Worm (Caenorhabditis elegans) whole organism, L2 larva: ENCODE results near the gene C04E6.12.

ENCODE experiments used
- C34F6.9 ChIP-seq: fragments of 150-350 bp; optimal IDR thresholded peaks from 2 replicates; lab custom pipeline; 2014; ENCODE audit warnings: missing biosample characterization, missing genetic modification characterization
- F13H6.1 ChIP-seq: sonication (generic microtip); optimal IDR thresholded peaks from 2 replicates; lab custom pipeline; 2016; ENCODE audit warnings: missing genetic modification characterization, missing compliant biosample characterization
- R02D3.7 ChIP-seq: fragments of 150-350 bp; optimal IDR thresholded peaks from 2 replicates; lab custom pipeline; 2014; ENCODE audit warnings: missing biosample characterization, missing genetic modification characterization
- Y55F3AM.14 ChIP-seq: fragments of 200-800 bp; sonication (Bioruptor generic); optimal IDR thresholded peaks from 2 replicates; lab custom pipeline; 2018; ENCODE audit warnings: mild to moderate bottlenecking, missing genetic modification characterization, missing compliant biosample characterization
- ZK546.5 ChIP-seq: sonication (generic microtip); optimal IDR thresholded peaks from 2 replicates; lab custom pipeline; 2017; ENCODE audit warnings: missing biosample characterization, missing genetic modification characterization
- alr-1 ChIP-seq: fragments of 150-350 bp; optimal IDR thresholded peaks from 2 replicates; lab custom pipeline; 2014; ENCODE audit warnings: missing biosample characterization, missing genetic modification characterization
- aly-2 ChIP-seq: fragments of 150-350 bp; optimal IDR thresholded peaks from 2 replicates; lab custom pipeline; 2014; ENCODE audit warnings: missing biosample characterization, missing genetic modification characterization
- ama-1 ChIP-seq: fragments of 150-350 bp; optimal IDR thresholded peaks from 2 replicates; lab custom pipeline; 2018; ENCODE audit warnings: inconsistent platforms
- blmp-1 ChIP-seq: sonication (generic microtip); optimal IDR thresholded peaks from 2 replicates; lab custom pipeline; 2017; ENCODE audit warnings: missing genetic modification characterization, mild to moderate bottlenecking, missing compliant biosample characterization, antibody characterized with exemption, moderate library complexity; ENCODE audit not compliant: insufficient read depth
- ceh-16 ChIP-seq: fragments of 150-350 bp; optimal IDR thresholded peaks from 2 replicates; lab custom pipeline; 2014; ENCODE audit warnings: missing biosample characterization, missing genetic modification characterization
- ceh-82 ChIP-seq: fragments of 150-350 bp; optimal IDR thresholded peaks from 2 replicates; lab custom pipeline; 2014; ENCODE audit warnings: missing biosample characterization, missing genetic modification characterization
- crh-2 ChIP-seq: sonication (generic microtip); optimal IDR thresholded peaks from 2 replicates; lab custom pipeline; 2017; ENCODE audit warnings: missing biosample characterization, missing genetic modification characterization
- dmd-4 ChIP-seq: sonication (generic microtip); optimal IDR thresholded peaks from 2 replicates; lab custom pipeline; 2017; ENCODE audit warnings: missing biosample characterization, missing genetic modification characterization
- egl-27 ChIP-seq: sonication (generic microtip); optimal IDR thresholded peaks from 3 replicates; lab custom pipeline; 2017; ENCODE audit warnings: missing biosample characterization, missing genetic modification reagents, missing genetic modification characterization
- elt-1 ChIP-seq: fragments of 150-350 bp; optimal IDR thresholded peaks from 2 replicates; lab custom pipeline; 2014; ENCODE audit warnings: missing biosample characterization, missing genetic modification characterization
- elt-3 ChIP-seq: sonication (generic microtip); optimal IDR thresholded peaks from 2 replicates; lab custom pipeline; 2017; ENCODE audit warnings: missing biosample characterization, missing genetic modification characterization
- fos-1 ChIP-seq: fragments of 150-350 bp; optimal IDR thresholded peaks from 2 replicates; lab custom pipeline; 2014; ENCODE audit warnings: missing biosample characterization, missing genetic modification characterization
- gmeb-1 ChIP-seq: fragments of 150-350 bp; optimal IDR thresholded peaks from 2 replicates; lab custom pipeline; 2014; ENCODE audit warnings: missing biosample characterization, missing genetic modification characterization
- lin-11 ChIP-seq: fragments of 150-350 bp; sonication (generic microtip); optimal IDR thresholded peaks from 2 replicates; lab custom pipeline; 2014; ENCODE audit warnings: missing biosample characterization, missing genetic modification characterization, inconsistent platforms, mixed read lengths
- lin-13 ChIP-seq: fragments of 150-350 bp; optimal IDR thresholded peaks from 2 replicates; lab custom pipeline; 2014; ENCODE audit warnings: missing biosample characterization, missing genetic modification reagents, missing genetic modification characterization
- lin-39 ChIP-seq: fragments of 150-350 bp; optimal IDR thresholded peaks from 2 replicates; lab custom pipeline; 2014; ENCODE audit warnings: missing biosample characterization, missing genetic modification reagents, missing genetic modification characterization
- lsy-2 ChIP-seq, 2 experiments: fragments of 150-350 bp in 1 of 2; sonication (generic microtip) in 1 of 2; optimal IDR thresholded peaks; 2 replicates each; lab custom pipeline; 2014 to 2017; ENCODE audit warnings: missing biosample characterization in 2 of 2, missing genetic modification characterization in 2 of 2
- mab-5 ChIP-seq: fragments of 150-350 bp; optimal IDR thresholded peaks from 2 replicates; lab custom pipeline; 2014; ENCODE audit warnings: missing biosample characterization, missing genetic modification characterization
- mbf-1 ChIP-seq: sonication (generic microtip); optimal IDR thresholded peaks from 2 replicates; lab custom pipeline; 2017; ENCODE audit warnings: missing biosample characterization, missing genetic modification characterization
- mdl-1 ChIP-seq, 2 experiments: fragments of 150-350 bp in 1 of 2; sonication (generic microtip) in 1 of 2; optimal IDR thresholded peaks; 2 replicates each; lab custom pipeline; 2017; ENCODE audit warnings: missing biosample characterization in 2 of 2, missing genetic modification characterization in 2 of 2
- nhr-10 ChIP-seq: sonication (generic microtip); optimal IDR thresholded peaks from 2 replicates; lab custom pipeline; 2017; ENCODE audit warnings: missing biosample characterization, missing genetic modification characterization
- nhr-11 ChIP-seq: fragments of 150-350 bp; optimal IDR thresholded peaks from 2 replicates; lab custom pipeline; 2014; ENCODE audit warnings: missing biosample characterization, missing genetic modification characterization
- nhr-12 ChIP-seq: fragments of 150-350 bp; optimal IDR thresholded peaks from 2 replicates; lab custom pipeline; 2014; ENCODE audit warnings: missing biosample characterization, missing genetic modification characterization
- nhr-129 ChIP-seq: fragments of 150-350 bp; optimal IDR thresholded peaks from 2 replicates; lab custom pipeline; 2014; ENCODE audit warnings: missing biosample characterization, missing genetic modification characterization
- nhr-21 ChIP-seq: fragments of 150-350 bp; optimal IDR thresholded peaks from 2 replicates; lab custom pipeline; 2014; ENCODE audit warnings: missing biosample characterization, missing genetic modification characterization
- nhr-23 ChIP-seq: fragments of 150-350 bp; optimal IDR thresholded peaks from 2 replicates; lab custom pipeline; 2014; ENCODE audit warnings: missing biosample characterization, missing genetic modification reagents, missing genetic modification characterization
- nhr-237 ChIP-seq: fragments of 150-350 bp; optimal IDR thresholded peaks from 2 replicates; lab custom pipeline; 2014; ENCODE audit warnings: missing biosample characterization, missing genetic modification characterization
- nhr-25 ChIP-seq: fragments of 150-350 bp; sonication (generic microtip); optimal IDR thresholded peaks from 3 replicates; lab custom pipeline; 2014; ENCODE audit warnings: missing biosample characterization, missing genetic modification characterization
- nhr-6 ChIP-seq: fragments of 150-350 bp; optimal IDR thresholded peaks from 2 replicates; lab custom pipeline; 2014; ENCODE audit warnings: missing biosample characterization, missing genetic modification characterization
- nhr-77 ChIP-seq: fragments of 150-350 bp; optimal IDR thresholded peaks from 2 replicates; lab custom pipeline; 2014; ENCODE audit warnings: missing biosample characterization, missing genetic modification characterization
- peb-1 ChIP-seq: fragments of 150-350 bp; optimal IDR thresholded peaks from 2 replicates; lab custom pipeline; 2014; ENCODE audit warnings: missing biosample characterization, missing genetic modification characterization
- sem-4 ChIP-seq: fragments of 150-350 bp; optimal IDR thresholded peaks from 2 replicates; lab custom pipeline; 2014; ENCODE audit warnings: missing biosample characterization, missing genetic modification reagents, missing genetic modification characterization
- skn-1 ChIP-seq: sonication (generic microtip); optimal IDR thresholded peaks from 2 replicates; lab custom pipeline; 2017; ENCODE audit warnings: missing biosample characterization, missing genetic modification characterization
- sma-3 ChIP-seq: sonication (generic microtip); optimal IDR thresholded peaks from 2 replicates; lab custom pipeline; 2016; ENCODE audit warnings: missing genetic modification reagents, missing genetic modification characterization, missing compliant biosample characterization
- sma-9 ChIP-seq, 2 experiments: fragments of 150-350 bp in 1 of 2; sonication (generic microtip) in 1 of 2; optimal IDR thresholded peaks; 2 replicates each; lab custom pipeline; 2014 to 2016; ENCODE audit warnings: missing genetic modification characterization in 2 of 2, mild to moderate bottlenecking in 1 of 2, missing biosample characterization in 1 of 2, missing compliant biosample characterization in 1 of 2, missing genetic modification reagents in 1 of 2, moderate library complexity in 1 of 2
- snpc-4 ChIP-seq: fragments of 150-350 bp; optimal IDR thresholded peaks from 2 replicates; lab custom pipeline; 2014; ENCODE audit warnings: missing biosample characterization, missing genetic modification characterization
- unc-39 ChIP-seq: fragments of 150-350 bp; optimal IDR thresholded peaks from 2 replicates; lab custom pipeline; 2014; ENCODE audit warnings: missing biosample characterization, missing genetic modification characterization
- unc-55 ChIP-seq: fragments of 150-350 bp; sonication (generic microtip); optimal IDR thresholded peaks from 3 replicates; lab custom pipeline; 2014; ENCODE audit warnings: missing biosample characterization, missing genetic modification reagents, missing genetic modification characterization
- unc-62 ChIP-seq: fragments of 150-350 bp; optimal IDR thresholded peaks from 2 replicates; lab custom pipeline; 2014; ENCODE audit warnings: missing biosample characterization, missing genetic modification reagents, missing genetic modification characterization
- zag-1 ChIP-seq: fragments of 150-350 bp; optimal IDR thresholded peaks from 2 replicates; lab custom pipeline; 2014; ENCODE audit warnings: missing biosample characterization, missing genetic modification characterization
- ztf-1 ChIP-seq: fragments of 200-800 bp; sonication (Bioruptor generic); conservative IDR thresholded peaks from 2 replicates; pipeline ENCODE4 v1.3.6; 2022; ENCODE audit warnings: missing genetic modification characterization, missing compliant biosample characterization
- ztf-11 ChIP-seq: sonication (generic microtip); optimal IDR thresholded peaks from 2 replicates; lab custom pipeline; 2017; ENCODE audit warnings: missing biosample characterization, missing genetic modification characterization
- ztf-4 ChIP-seq: fragments of 150-350 bp; optimal IDR thresholded peaks from 2 replicates; lab custom pipeline; 2014; ENCODE audit warnings: missing biosample characterization, missing genetic modification characterization

The C04E6.12 gene

ce11 chrV:5921761-5922160 lies 2.0 kb upstream of the C04E6.12 start:
- TF ChIP-seq nhr-10 (tag; lab: Kevin White, UChicago) = no peak
- no peak for TF ChIP-seq Y55F3AM.14 (GFP tag; lab: Kevin White, UChicago)
- no peak for TF ChIP-seq sma-3
- no peak for TF ChIP-seq lin-13 (GFP tag; lab: Kevin White, UChicago)
- no peak for TF ChIP-seq dmd-4
- TF ChIP-seq gmeb-1 (tag; lab: Kevin White, UChicago) = no peak
- no peak for TF ChIP-seq nhr-25 (tag; lab: Kevin White, UChicago)
- no peak for TF ChIP-seq nhr-77
- no peak for TF ChIP-seq unc-62 (GFP tag; lab: Kevin White, UChicago)
- TF ChIP-seq alr-1 (tag; lab: Kevin White, UChicago) = no peak
- TF ChIP-seq ceh-16 (tag; lab: Kevin White, UChicago) = no peak
- TF ChIP-seq ceh-82 (tag; lab: Kevin White, UChicago) = no peak
- no peak for TF ChIP-seq ztf-4 (tag; lab: Kevin White, UChicago)
- no peak for TF ChIP-seq unc-39
- TF ChIP-seq sem-4 (tag; lab: Kevin White, UChicago) = no peak
- TF ChIP-seq lin-11 (tag; lab: Kevin White, UChicago) = no peak

ce11 chrV:5917707-5918106 lies 2.1 kb downstream of the C04E6.12 start, which contains the start of gene lrpr-1:
lrpr-1 (minus strand) TSS chrV:5917891.
- TF ChIP-seq ama-1 (lab: Kevin White, UChicago) (no peak), C34F6.9 (tag; lab: Kevin White, UChicago) (peak; percentile 82), elt-1 (tag; lab: Kevin White, UChicago) (no peak), nhr-11 (no peak), lin-13 (GFP tag; lab: Kevin White, UChicago) (peak; percentile 75), peb-1 (no peak), lsy-2 (tag; optimal IDR thresholded peaks at IDR 0.05; lab: Kevin White, UChicago) (peak; percentile 75 to 91), ztf-1 (GFP tag; lab: Robert Waterston, UW) (peak; percentile 94; the same call in 1 of the 2 replicates), fos-1 (tag; lab: Kevin White, UChicago) (no peak), nhr-25 (tag; lab: Kevin White, UChicago) (no peak), Y55F3AM.14 (GFP tag; lab: Kevin White, UChicago) (peak; percentile 14), nhr-21 (tag; lab: Kevin White, UChicago) (peak; percentile 62), nhr-6 (tag; lab: Kevin White, UChicago) (peak; percentile 69), nhr-237 (no peak), ceh-16 (tag; lab: Kevin White, UChicago) (no peak), lin-39 (no peak), mdl-1 (tag; optimal IDR thresholded peaks at IDR 0.05; lab: Kevin White, UChicago) (no peak), sem-4 (tag; lab: Kevin White, UChicago) (peak; percentile 36), egl-27 (tag; lab: Kevin White, UChicago) (peak; percentile 53), sma-3 (peak; percentile 88), unc-62 (GFP tag; lab: Kevin White, UChicago) (no peak), nhr-12 (no peak), dmd-4 (no peak), nhr-10 (tag; lab: Kevin White, UChicago) (no peak), unc-55 (GFP tag; lab: Kevin White, UChicago) (peak; percentile 86), lin-11 (tag; lab: Kevin White, UChicago) (peak; percentile 14), ceh-82 (tag; lab: Kevin White, UChicago) (peak; percentile 11), mab-5 (tag; lab: Kevin White, UChicago) (peak; percentile 60), skn-1 (tag; lab: Kevin White, UChicago) (no peak), elt-3 (tag; lab: Kevin White, UChicago) (no peak), R02D3.7 (tag; lab: Kevin White, UChicago) (peak; percentile 50), alr-1 (tag; lab: Kevin White, UChicago) (no peak), zag-1 (tag; lab: Kevin White, UChicago) (no peak), nhr-23 (no peak), mbf-1 (tag; lab: Kevin White, UChicago) (no peak), blmp-1 (tag; lab: Kevin White, UChicago) (peak; percentile 14), nhr-129 (tag; lab: Kevin White, UChicago) (no peak), gmeb-1 (tag; lab: Kevin White, UChicago) (peak; percentile 99), aly-2 (tag; lab: Kevin White, UChicago) (no peak), unc-39 (no peak), ztf-11 (tag; lab: Kevin White, UChicago) (no peak), sma-9 (GFP tag; optimal IDR thresholded peaks at IDR 0.05; lab: Kevin White, UChicago) (peak; percentile 93), sma-9 (tag; optimal IDR thresholded peaks at IDR 0.05; lab: Kevin White, UChicago) (no peak), snpc-4 (tag; lab: Kevin White, UChicago) (peak; percentile 41), F13H6.1 (tag; lab: Kevin White, UChicago) (no peak), ztf-4 (tag; lab: Kevin White, UChicago) (no peak), nhr-77 (no peak), ZK546.5 (tag; lab: Kevin White, UChicago) (no peak), crh-2 (tag; lab: Kevin White, UChicago) (peak; percentile 74)
